Worm (Caenorhabditis elegans): ENCODE measurements around the gene ceh-36.

ce11 chrX:14178688-14179087 is 7.7 kb downstream of the ceh-36 start, which contains the start of gene C37E2.10:
- TF ChIP-seq zag-1 (tag; optimal IDR thresholded peaks at IDR 0.05), result no peak
- no peak for TF ChIP-seq egl-27 (tag; optimal IDR thresholded peaks at IDR 0.05)
- no peak for TF ChIP-seq ama-1 (optimal IDR thresholded peaks at IDR 0.05)
- no peak for TF ChIP-seq lsy-2 (tag; optimal IDR thresholded peaks at IDR 0.05)
- no peak for TF ChIP-seq fos-1 (tag; optimal IDR thresholded peaks at IDR 0.05)
- no peak for TF ChIP-seq ztf-11 (tag; optimal IDR thresholded peaks at IDR 0.05)
